Worm (Caenorhabditis elegans): Measurements from ENCODE around the gene F01D5.3.

F01D5.3 gene

DNA sequence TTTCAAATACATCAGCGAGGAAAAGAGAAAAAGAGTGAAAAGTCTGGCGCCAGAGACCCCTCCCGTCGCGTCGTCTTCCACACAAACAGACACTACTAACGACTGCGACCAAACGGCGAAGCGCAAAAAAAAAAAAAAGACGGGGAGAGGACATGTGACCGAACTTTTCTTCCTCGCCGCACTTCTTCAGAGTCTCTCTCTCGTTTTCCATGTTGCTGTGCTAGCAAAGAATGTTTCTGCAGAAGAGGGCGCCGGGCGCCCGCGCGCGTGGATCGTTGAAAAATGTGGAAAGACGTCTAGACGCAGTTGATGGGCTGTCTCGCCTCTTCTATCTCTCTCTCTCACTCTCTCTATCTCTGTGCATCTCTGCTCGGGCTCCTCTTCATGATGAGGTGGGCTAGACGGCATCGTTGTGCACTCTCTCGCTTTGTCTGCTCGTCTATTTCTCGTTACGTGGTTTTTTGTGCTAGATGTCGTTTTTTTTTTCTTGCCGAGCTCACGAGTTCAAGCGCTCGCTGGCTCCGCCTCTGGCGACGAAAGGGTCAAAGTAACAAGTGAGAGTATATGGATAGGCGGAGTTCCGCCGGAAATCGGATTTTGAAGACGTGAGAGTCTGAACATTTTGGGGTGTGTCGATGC, 40.4 kb upstream of the F01D5.3 start (continued):
- TF ChIP-seq nhr-23 (tag; optimal IDR thresholded peaks at IDR 0.05), result no peak

DNA sequence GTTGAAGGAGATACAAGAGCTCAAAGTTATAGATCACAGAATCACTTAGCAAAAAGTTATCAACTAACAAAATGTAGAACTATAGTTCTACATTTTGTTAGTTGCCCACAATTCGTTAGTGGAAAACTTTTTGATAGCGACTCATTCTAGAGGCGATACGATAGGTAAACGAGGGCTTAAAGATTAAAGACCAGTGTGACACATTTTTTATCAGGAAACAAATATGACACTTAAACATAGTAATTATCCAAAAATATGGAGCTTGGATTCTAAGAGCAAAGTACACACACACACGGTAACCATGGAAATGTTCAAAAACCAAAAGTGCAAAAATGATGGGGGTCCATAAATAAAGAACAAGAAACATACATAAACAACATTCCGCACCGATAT, 39.9 kb upstream of the F01D5.3 start:
- TF ChIP-seq nhr-12 (tag; optimal IDR thresholded peaks at IDR 0.05) (no peak), ama-1 (optimal IDR thresholded peaks at IDR 0.05) (peak; percentile 37)

DNA sequence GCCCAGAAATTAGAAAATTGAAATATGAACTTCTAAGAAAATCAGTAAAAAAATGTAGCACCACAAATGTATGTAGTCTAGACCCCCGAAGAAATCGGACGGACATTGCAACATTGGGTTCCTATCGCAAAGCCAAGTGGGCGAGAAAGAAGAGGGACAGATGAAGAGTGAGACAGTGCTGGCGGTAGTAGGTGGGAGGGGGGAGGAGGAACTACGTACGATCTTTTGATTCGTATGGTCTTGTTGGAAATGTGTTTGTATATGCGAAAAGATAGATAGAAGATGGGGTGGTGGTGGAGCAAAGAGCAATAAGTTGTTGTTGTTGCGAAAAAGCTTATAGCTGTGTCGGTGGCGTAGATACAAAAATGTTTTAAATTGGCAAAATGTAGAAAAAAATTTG, 38.4 kb upstream of the F01D5.3 start:
- TF ChIP-seq blmp-1 (tag; optimal IDR thresholded peaks at IDR 0.05; ENCODE audit: insufficient read depth), result no peak
- TF ChIP-seq lin-13 (GFP tag; optimal IDR thresholded peaks at IDR 0.05), result no peak
- TF ChIP-seq ama-1 (optimal IDR thresholded peaks at IDR 0.05), result no peak
- peak; percentile 0 for TF ChIP-seq sma-3 (GFP tag; optimal IDR thresholded peaks at IDR 0.05)
- peak; percentile 0 for TF ChIP-seq F13H6.1 (tag; optimal IDR thresholded peaks at IDR 0.05)
- TF ChIP-seq gmeb-1 (tag; optimal IDR thresholded peaks at IDR 0.05), result no peak
- TF ChIP-seq nhr-129 (tag; optimal IDR thresholded peaks at IDR 0.05), result no peak
- no peak for TF ChIP-seq alr-1 (tag; optimal IDR thresholded peaks at IDR 0.05)
- no peak for TF ChIP-seq aly-2 (tag; optimal IDR thresholded peaks at IDR 0.05)
- no peak for TF ChIP-seq ZK546.5 (tag; optimal IDR thresholded peaks at IDR 0.05)
- no peak for TF ChIP-seq egl-27 (tag; optimal IDR thresholded peaks at IDR 0.05)
- peak; percentile 32 for TF ChIP-seq fos-1 (tag; optimal IDR thresholded peaks at IDR 0.05)
- TF ChIP-seq mdl-1 (tag; optimal IDR thresholded peaks at IDR 0.05), result peak in 1 of 2 experiments; percentile 33
- peak; percentile 37 for TF ChIP-seq sma-9 (GFP tag; optimal IDR thresholded peaks at IDR 0.05)
- no peak for TF ChIP-seq sma-9 (tag; optimal IDR thresholded peaks at IDR 0.05)

- TF ChIP-seq snpc-4 (tag; optimal IDR thresholded peaks at IDR 0.05) (no peak), crh-2 (tag; optimal IDR thresholded peaks at IDR 0.05) (peak; percentile 26), C34F6.9 (tag; optimal IDR thresholded peaks at IDR 0.05) (peak; percentile 18), lin-13 (GFP tag; optimal IDR thresholded peaks at IDR 0.05) (no peak)
Measured at ce11 chrII:14037484-14038303, 37.8 kb upstream of the F01D5.3 start.

ce11 chrII:14036724-14037483, 37.0 kb upstream of the F01D5.3 start:
- TF ChIP-seq F13H6.1 (tag; optimal IDR thresholded peaks at IDR 0.05), result peak; percentile 42
- TF ChIP-seq nhr-10 (tag; optimal IDR thresholded peaks at IDR 0.05), result no peak
- TF ChIP-seq crh-2 (tag; optimal IDR thresholded peaks at IDR 0.05), result peak; percentile 13
- peak; percentile 21 for TF ChIP-seq ztf-4 (tag; optimal IDR thresholded peaks at IDR 0.05)
- peak; percentile 47 for TF ChIP-seq sma-9 (GFP tag; optimal IDR thresholded peaks at IDR 0.05)
- TF ChIP-seq sma-9 (tag; optimal IDR thresholded peaks at IDR 0.05), result no peak
- TF ChIP-seq sem-4 (tag; optimal IDR thresholded peaks at IDR 0.05), result peak; percentile 43
- TF ChIP-seq R02D3.7 (tag; optimal IDR thresholded peaks at IDR 0.05), result no peak
- TF ChIP-seq C34F6.9 (tag; optimal IDR thresholded peaks at IDR 0.05), result peak; percentile 39
- TF ChIP-seq ceh-82 (tag; optimal IDR thresholded peaks at IDR 0.05), result no peak
- peak; percentile 38 to 67 for TF ChIP-seq mdl-1 (tag; optimal IDR thresholded peaks at IDR 0.05)
- TF ChIP-seq lsy-2 (tag; optimal IDR thresholded peaks at IDR 0.05), result peak in 1 of 2 experiments; percentile 49
- TF ChIP-seq nhr-129 (tag; optimal IDR thresholded peaks at IDR 0.05), result peak; percentile 58
- TF ChIP-seq nhr-12 (tag; optimal IDR thresholded peaks at IDR 0.05), result no peak
- TF ChIP-seq lin-11 (tag; optimal IDR thresholded peaks at IDR 0.05), result peak; percentile 4
- peak; percentile 7 for TF ChIP-seq Y55F3AM.14 (GFP tag; optimal IDR thresholded peaks at IDR 0.05)
- TF ChIP-seq zag-1 (tag; optimal IDR thresholded peaks at IDR 0.05), result peak; percentile 28
- no peak for TF ChIP-seq aly-2 (tag; optimal IDR thresholded peaks at IDR 0.05)

- TF ChIP-seq sma-3 (GFP tag; optimal IDR thresholded peaks at IDR 0.05) (no peak), fos-1 (tag; optimal IDR thresholded peaks at IDR 0.05) (no peak), nhr-21 (tag; optimal IDR thresholded peaks at IDR 0.05) (no peak), snpc-4 (tag; optimal IDR thresholded peaks at IDR 0.05) (no peak), unc-62 (GFP tag; optimal IDR thresholded peaks at IDR 0.05) (no peak), dmd-4 (tag; optimal IDR thresholded peaks at IDR 0.05) (no peak), ztf-4 (tag; optimal IDR thresholded peaks at IDR 0.05) (no peak), lin-11 (tag; optimal IDR thresholded peaks at IDR 0.05) (no peak), nhr-25 (tag; optimal IDR thresholded peaks at IDR 0.05) (no peak), ZK546.5 (tag; optimal IDR thresholded peaks at IDR 0.05) (no peak), sma-9 (GFP tag; optimal IDR thresholded peaks at IDR 0.05) (no peak), sma-9 (tag; optimal IDR thresholded peaks at IDR 0.05) (no peak), mdl-1 (tag; optimal IDR thresholded peaks at IDR 0.05) (no peak), nhr-10 (tag; optimal IDR thresholded peaks at IDR 0.05) (no peak)
Measured at ce11 chrII:14034559-14034958, 34.6 kb upstream of the F01D5.3 start.

Measured in whole organism, L2 larva.